Worm (Caenorhabditis elegans): ENCODE measurements around the gene hlh-3.

DNA sequence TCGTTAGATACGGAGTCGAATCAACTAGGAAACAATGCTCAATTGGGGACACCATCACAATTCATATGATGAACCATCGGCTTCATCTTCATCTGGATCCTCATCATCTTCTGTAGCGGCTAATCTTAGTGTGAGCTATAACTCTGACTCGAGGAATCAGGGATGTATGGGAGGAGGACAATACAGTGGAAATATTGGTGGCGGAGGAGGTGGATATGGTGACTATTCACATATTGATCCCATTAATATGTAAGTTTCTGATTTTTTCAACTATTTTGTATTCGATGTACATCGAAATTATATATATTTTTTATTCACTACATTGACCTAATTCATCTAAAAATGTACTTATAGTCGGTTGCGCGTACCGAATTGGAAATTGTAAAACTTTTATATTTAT, 41.0 kb downstream of the hlh-3 start:
- no peak for TF ChIP-seq nhr-77 (tag; optimal IDR thresholded peaks at IDR 0.05)
- no peak for TF ChIP-seq egl-27 (tag; optimal IDR thresholded peaks at IDR 0.05)
- TF ChIP-seq lsy-2 (tag; optimal IDR thresholded peaks at IDR 0.05): no peak
- no peak for TF ChIP-seq nhr-12 (tag; optimal IDR thresholded peaks at IDR 0.05)
- peak; percentile 70 for TF ChIP-seq ama-1 (optimal IDR thresholded peaks at IDR 0.05)
- TF ChIP-seq ztf-11 (tag; optimal IDR thresholded peaks at IDR 0.05): no peak
- no peak for TF ChIP-seq unc-39 (tag; optimal IDR thresholded peaks at IDR 0.05)
- no peak for TF ChIP-seq nhr-6 (tag; optimal IDR thresholded peaks at IDR 0.05)
- no peak for TF ChIP-seq nhr-25 (tag; optimal IDR thresholded peaks at IDR 0.05)
- no peak for TF ChIP-seq snpc-4 (tag; optimal IDR thresholded peaks at IDR 0.05)
- TF ChIP-seq mdl-1 (tag; optimal IDR thresholded peaks at IDR 0.05): no peak

Measured in whole organism, L2 larva.